Worm (Caenorhabditis elegans): ENCODE results near the gene Y50E8A.12.

Y50E8A.12 gene

ce11 chrV:14779644-14780043 lies 4.4 kb downstream of the Y50E8A.12 start, which contains the start of the genes scrm-7 and Y50E8A.10:
Gene scrm-7 (minus strand): TSS chrV:14779744.
Gene Y50E8A.10 (plus strand): TSS chrV:14779996.
- no peak for TF ChIP-seq snpc-1.2 (GFP tag; IDR thresholded peaks at IDR 0.05)
- TF ChIP-seq ama-1 (optimal IDR thresholded peaks at IDR 0.05), result no peak
- no peak for TF ChIP-seq hlh-11 (tag; optimal IDR thresholded peaks at IDR 0.05)
- no peak for TF ChIP-seq dmd-9 (GFP tag; IDR thresholded peaks at IDR 0.05)
- TF ChIP-seq Y105C5A.15 (GFP tag; IDR thresholded peaks at IDR 0.05), result no peak
- no peak for TF ChIP-seq hmg-1.1 (GFP tag; IDR thresholded peaks at IDR 0.05)
- no peak for TF ChIP-seq fkh-10 (GFP tag; optimal IDR thresholded peaks at IDR 0.05)
- TF ChIP-seq daf-8 (GFP tag; IDR thresholded peaks at IDR 0.05), result no peak
- TF ChIP-seq hif-1 (tag; optimal IDR thresholded peaks at IDR 0.05), result no peak
- no peak for TF ChIP-seq F37D6.2 (tag; optimal IDR thresholded peaks at IDR 0.05)
- no peak for TF ChIP-seq ctbp-1 (GFP tag; IDR thresholded peaks at IDR 0.05)
- TF ChIP-seq tag-97 (GFP tag; IDR thresholded peaks at IDR 0.05), result no peak
- TF ChIP-seq unc-39 (tag; optimal IDR thresholded peaks at IDR 0.05), result no peak
- TF ChIP-seq cey-2 (tag; optimal IDR thresholded peaks at IDR 0.05; ENCODE audit: borderline replicate concordance, insufficient read depth), result no peak
- no peak for TF ChIP-seq nhr-102 (tag; optimal IDR thresholded peaks at IDR 0.05)
- TF ChIP-seq pqm-1 (tag; optimal IDR thresholded peaks at IDR 0.05), result no peak
- TF ChIP-seq ztf-11 (tag; optimal IDR thresholded peaks at IDR 0.05), result no peak
- no peak for TF ChIP-seq ceh-62 (tag; optimal IDR thresholded peaks at IDR 0.05)
- no peak for TF ChIP-seq sdz-12 (GFP tag; optimal IDR thresholded peaks at IDR 0.05)

ce11 chrV:14773048-14773447 lies 11.0 kb downstream of the Y50E8A.12 start, which contains the start of gene haf-7:
Gene haf-7 (plus strand): TSS chrV:14773258.
- no peak for TF ChIP-seq aha-1 (tag)
- TF ChIP-seq dve-1 (tag; optimal IDR thresholded peaks at IDR 0.05; ENCODE audit: insufficient read depth), result peak; percentile 68
- no peak for TF ChIP-seq dmd-9 (GFP tag; IDR thresholded peaks at IDR 0.05)
- no peak for TF ChIP-seq skn-1 (tag; optimal IDR thresholded peaks at IDR 0.05)
- no peak for TF ChIP-seq ceh-82 (tag; optimal IDR thresholded peaks at IDR 0.05)
- TF ChIP-seq ceh-32 (tag; optimal IDR thresholded peaks at IDR 0.05; ENCODE audit: poor library complexity), result no peak
- no peak for TF ChIP-seq Y75B8A.6 (GFP tag; IDR thresholded peaks at IDR 0.05)
- TF ChIP-seq mxl-3 (GFP tag; optimal IDR thresholded peaks at IDR 0.05), result no peak
- no peak for TF ChIP-seq ctbp-1 (GFP tag; IDR thresholded peaks at IDR 0.05)
- TF ChIP-seq nhr-102 (tag; optimal IDR thresholded peaks at IDR 0.05), result no peak
- no peak for TF ChIP-seq nhr-11 (tag; optimal IDR thresholded peaks at IDR 0.05)
- TF ChIP-seq cey-2 (tag; optimal IDR thresholded peaks at IDR 0.05; ENCODE audit: borderline replicate concordance, insufficient read depth), result no peak
- no peak for TF ChIP-seq hif-1 (tag; optimal IDR thresholded peaks at IDR 0.05)
- no peak for TF ChIP-seq T20F7.1 (GFP tag; optimal IDR thresholded peaks at IDR 0.05)
- no peak for TF ChIP-seq daf-8 (GFP tag; IDR thresholded peaks at IDR 0.05)
- no peak for TF ChIP-seq ZK546.5 (tag; optimal IDR thresholded peaks at IDR 0.05)
- TF ChIP-seq vab-7 (GFP tag; IDR thresholded peaks at IDR 0.05), result no peak
- no peak for TF ChIP-seq lir-3 (tag; optimal IDR thresholded peaks at IDR 0.05)
- TF ChIP-seq nhr-111 (GFP tag; optimal IDR thresholded peaks at IDR 0.05), result no peak
- no peak for TF ChIP-seq tra-1 (GFP tag; IDR thresholded peaks at IDR 0.05)
- TF ChIP-seq php-3 (GFP tag; IDR thresholded peaks at IDR 0.05), result no peak
- no peak for TF ChIP-seq lin-15B (tag; optimal IDR thresholded peaks at IDR 0.05)
- no peak for TF ChIP-seq ceh-62 (tag; optimal IDR thresholded peaks at IDR 0.05)
- no peak for TF ChIP-seq nhr-42 (GFP tag; IDR thresholded peaks at IDR 0.05)
- no peak for TF ChIP-seq ces-1 (GFP tag; optimal IDR thresholded peaks at IDR 0.05)
- TF ChIP-seq dmd-8 (GFP tag; IDR thresholded peaks at IDR 0.05), result no peak
- no peak for TF ChIP-seq nhr-76 (tag; optimal IDR thresholded peaks at IDR 0.05)
- no peak for TF ChIP-seq lin-29 (GFP tag; IDR thresholded peaks at IDR 0.05)
- TF ChIP-seq dmd-6 (GFP tag; IDR thresholded peaks at IDR 0.05), result peak; percentile 38; the same call in 1 of the 2 replicates
- TF ChIP-seq D1046.2 (GFP tag; IDR thresholded peaks at IDR 0.05), result no peak
- TF ChIP-seq Y48G9A.11 (GFP tag; IDR thresholded peaks at IDR 0.05), result no peak
- no peak for TF ChIP-seq ceh-44 (GFP tag; IDR thresholded peaks at IDR 0.05)
- peak; percentile 32 for TF ChIP-seq hlh-11 (tag; optimal IDR thresholded peaks at IDR 0.05)
- no peak for TF ChIP-seq unc-130 (GFP tag; optimal IDR thresholded peaks at IDR 0.05)
- no peak for TF ChIP-seq hmg-1.1 (GFP tag; IDR thresholded peaks at IDR 0.05)
- TF ChIP-seq spr-3 (GFP tag; optimal IDR thresholded peaks at IDR 0.05), result no peak
- TF ChIP-seq hlh-30 (tag; optimal IDR thresholded peaks at IDR 0.05; ENCODE audit: insufficient read depth), result no peak
- no peak for TF ChIP-seq ama-1 (optimal IDR thresholded peaks at IDR 0.05)
- no peak for TF ChIP-seq mep-1 (tag; optimal IDR thresholded peaks at IDR 0.05)
- peak; percentile 21 for TF ChIP-seq nhr-48 (tag; optimal IDR thresholded peaks at IDR 0.05)
